Fruit fly (Drosophila melanogaster): ENCODE results near the gene CG3744.

The CG3744 gene

DNA sequence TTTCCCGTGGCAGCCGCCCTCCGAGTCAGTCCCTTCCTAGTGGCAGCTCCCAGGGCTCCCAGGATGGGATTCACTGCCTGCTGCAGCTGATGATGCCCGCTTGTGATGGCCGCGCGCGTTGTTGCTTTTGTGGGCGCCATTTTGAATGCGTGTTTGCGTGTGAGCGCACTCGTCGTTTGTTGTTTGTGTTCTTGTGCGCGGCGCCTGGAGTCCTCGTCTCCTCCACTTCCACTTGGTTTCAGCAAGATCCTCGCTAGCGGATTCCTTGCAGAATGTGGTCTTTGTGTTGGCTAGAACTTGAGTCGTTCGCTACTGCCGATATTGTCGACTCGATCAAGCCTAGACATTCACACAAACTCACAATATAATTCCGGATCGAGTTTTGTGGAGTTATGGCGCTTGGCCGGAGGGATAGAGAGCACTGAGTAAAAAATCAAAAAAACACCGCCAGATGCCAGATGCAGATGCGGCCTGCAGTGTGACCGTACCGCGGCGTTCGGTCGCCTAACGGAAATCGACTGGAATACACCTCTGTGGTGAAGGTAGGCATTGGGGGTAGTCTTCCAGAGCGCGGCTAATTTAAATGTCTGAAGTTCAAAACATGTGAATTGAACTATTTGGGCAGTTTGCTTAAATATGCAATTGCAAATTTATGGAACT lies 5.9 kb downstream of the CG3744 start, which contains the start of gene CycB3 (continued):
- peak; percentile 35 for TF ChIP-seq ac (GFP tag; optimal IDR thresholded peaks at IDR 0.05)
- no peak for TF ChIP-seq Oaz (GFP tag; IDR thresholded peaks at IDR 0.05)
- no peak for TF ChIP-seq CG10565 (GFP tag; optimal IDR thresholded peaks at IDR 0.05)
- TF ChIP-seq gro (GFP tag; optimal IDR thresholded peaks at IDR 0.05): no peak
- TF ChIP-seq CG13624 (GFP tag; optimal IDR thresholded peaks at IDR 0.05): no peak
- peak; percentile 74 for TF ChIP-seq ssp (GFP tag; IDR thresholded peaks at IDR 0.05)
- peak; percentile 64 for TF ChIP-seq vvl (GFP tag; IDR thresholded peaks at IDR 0.05)
- TF ChIP-seq her (GFP tag; optimal IDR thresholded peaks at IDR 0.05): peak; percentile 48
- no peak for TF ChIP-seq CG31224 (GFP tag; IDR thresholded peaks at IDR 0.05)
- TF ChIP-seq crc (GFP tag; optimal IDR thresholded peaks at IDR 0.05): no peak
- peak; percentile 14 for TF ChIP-seq zf30C (GFP tag; optimal IDR thresholded peaks at IDR 0.05)
- no peak for TF ChIP-seq lov (optimal IDR thresholded peaks at IDR 0.05)
- no peak for TF ChIP-seq lov (GFP tag; IDR thresholded peaks at IDR 0.05)
- TF ChIP-seq CG17328 (GFP tag; IDR thresholded peaks at IDR 0.05): peak; percentile 46; the same call in 1 of the 2 replicates
- TF ChIP-seq CoRest (tag; optimal IDR thresholded peaks at IDR 0.05): peak; percentile 51
- TF ChIP-seq Asciz (GFP tag; optimal IDR thresholded peaks at IDR 0.05): no peak
- TF ChIP-seq D19B (GFP tag; optimal IDR thresholded peaks at IDR 0.05): no peak
- TF ChIP-seq sob (GFP tag; IDR thresholded peaks at IDR 0.05): peak; percentile 19; the same call in 1 of the 2 replicates
- peak; percentile 39; the same call in 1 of the 3 replicates for TF ChIP-seq gce (GFP tag; IDR thresholded peaks at IDR 0.05)
- TF ChIP-seq CG10147 (GFP tag; optimal IDR thresholded peaks at IDR 0.05): no peak
- no peak for TF ChIP-seq emc (GFP tag; optimal IDR thresholded peaks at IDR 0.05)
- TF ChIP-seq CG34422 (GFP tag; IDR thresholded peaks at IDR 0.05): 0 out of 3 replicates have a peak, but pooled peaks have one; percentile 22
- TF ChIP-seq Hmr (GFP tag; optimal IDR thresholded peaks at IDR 0.05): peak; percentile 42
- no peak for TF ChIP-seq CG2678 (tag; optimal IDR thresholded peaks at IDR 0.05)
- no peak for TF ChIP-seq CG4404 (GFP tag; IDR thresholded peaks at IDR 0.05)
- TF ChIP-seq caup (GFP tag; optimal IDR thresholded peaks at IDR 0.05; ENCODE audit: severe bottlenecking): peak; percentile 49
- TF ChIP-seq eve (GFP tag; optimal IDR thresholded peaks at IDR 0.05): no peak
- TF ChIP-seq CG5180 (GFP tag; optimal IDR thresholded peaks at IDR 0.05): no peak
- TF ChIP-seq CG1233 (GFP tag; optimal IDR thresholded peaks at IDR 0.05): peak; percentile 11
- TF ChIP-seq hth (optimal IDR thresholded peaks at IDR 0.05): no peak
- peak; percentile 44; the same call in 1 of the 2 replicates for TF ChIP-seq chm (GFP tag; IDR thresholded peaks at IDR 0.05)
- TF ChIP-seq bbx (GFP tag; IDR thresholded peaks at IDR 0.05; ENCODE audit: partially characterized antibody): peak; percentile 50; the same call in 1 of the 2 replicates
- TF ChIP-seq NC2α (GFP tag; optimal IDR thresholded peaks at IDR 0.05): no peak
- TF ChIP-seq zen (tag; optimal IDR thresholded peaks at IDR 0.05): peak; percentile 33
- peak; percentile 69 for TF ChIP-seq CG17912 (GFP tag; optimal IDR thresholded peaks at IDR 0.05)
- no peak for TF ChIP-seq fd64A (GFP tag; optimal IDR thresholded peaks at IDR 0.05)
- 0 out of 2 replicates have a peak, but pooled peaks have one; percentile 31 for TF ChIP-seq CG14014 (GFP tag; IDR thresholded peaks at IDR 0.05)
- no peak for TF ChIP-seq sim (GFP tag; IDR thresholded peaks at IDR 0.05)
- peak; percentile 50 for TF ChIP-seq CG4328 (GFP tag; optimal IDR thresholded peaks at IDR 0.05)
- TF ChIP-seq Atf-2 (GFP tag; optimal IDR thresholded peaks at IDR 0.05): no peak
- no peak for TF ChIP-seq CG1647 (GFP tag; optimal IDR thresholded peaks at IDR 0.05)
- peak; percentile 62; the same call in 2 of the 4 replicates for TF ChIP-seq chinmo (GFP tag; IDR thresholded peaks at IDR 0.05; ENCODE audit: partially characterized antibody)
- peak; percentile 9 for TF ChIP-seq CG6765 (GFP tag; optimal IDR thresholded peaks at IDR 0.05)
- peak; percentile 47 for TF ChIP-seq CG10267 (tag; optimal IDR thresholded peaks at IDR 0.05)
- peak; percentile 46 for TF ChIP-seq NfI (GFP tag; optimal IDR thresholded peaks at IDR 0.05)
- no peak for TF ChIP-seq CG4820 (GFP tag; optimal IDR thresholded peaks at IDR 0.05)
- TF ChIP-seq Lhr (GFP tag; optimal IDR thresholded peaks at IDR 0.05): peak; percentile 43
- TF ChIP-seq D19A (tag; optimal IDR thresholded peaks at IDR 0.05): no peak
- TF ChIP-seq CG7987 (GFP tag; optimal IDR thresholded peaks at IDR 0.05): peak; percentile 45
- TF ChIP-seq CHES-1-like (GFP tag; optimal IDR thresholded peaks at IDR 0.05): peak; percentile 39

Data from whole organism, embryonic.